Fruit fly (Drosophila melanogaster) whole organism, embryonic: ENCODE data around the gene Rpn12.
A peak's percentile ranks its signal among the peaks of the same experiment; 100 is the strongest.

ENCODE experiments used
- Aef1 ChIP-seq: fragments of 200-800 bp; sonication (Bioruptor generic); IDR thresholded peaks from 3 replicates; pipeline ENCODE4 v1.3.6; 2022; ENCODE audit warnings: missing biosample characterization, missing genetic modification characterization
- CG10959 ChIP-seq: fragments of 200-800 bp; sonication (Bioruptor generic); IDR thresholded peaks from 2 replicates; pipeline ENCODE4 v1.3.6; 2022; ENCODE audit warnings: missing biosample characterization, missing genetic modification characterization
- CG12219 ChIP-seq: fragments of 200-800 bp; sonication (Bioruptor generic); optimal IDR thresholded peaks from 3 replicates; lab custom pipeline; 2018; ENCODE audit warnings: missing biosample characterization, mild to moderate bottlenecking, missing genetic modification characterization
- CG12769 ChIP-seq: fragments of 200-800 bp; sonication (Bioruptor generic); optimal IDR thresholded peaks from 2 replicates; lab custom pipeline; 2019; ENCODE audit warnings: missing biosample characterization, mild to moderate bottlenecking, missing genetic modification characterization, moderate library complexity
- CG14710 ChIP-seq: fragments of 200-800 bp; sonication (Bioruptor generic); optimal IDR thresholded peaks from 3 replicates; lab custom pipeline; 2019; ENCODE audit warnings: missing biosample characterization, mild to moderate bottlenecking, missing genetic modification characterization, moderate library complexity
- CG17829 ChIP-seq: fragments of 200-800 bp; optimal IDR thresholded peaks from 2 replicates; lab custom pipeline; 2019; ENCODE audit warnings: missing biosample characterization, mild to moderate bottlenecking, missing genetic modification characterization, moderate library complexity
- CG1792 ChIP-seq: fragments of 200-800 bp; sonication (Bioruptor generic); optimal IDR thresholded peaks from 2 replicates; lab custom pipeline; 2016; ENCODE audit warnings: missing biosample characterization, missing genetic modification characterization
- CG18764 ChIP-seq: fragments of 200-800 bp; sonication (Bioruptor generic); optimal IDR thresholded peaks from 3 replicates; lab custom pipeline; 2016; ENCODE audit warnings: missing biosample characterization, missing genetic modification characterization
- CG2712 ChIP-seq: fragments of 200-800 bp; optimal IDR thresholded peaks from 3 replicates; lab custom pipeline; 2019; ENCODE audit warnings: missing biosample characterization, mild to moderate bottlenecking, missing genetic modification characterization, moderate library complexity
- CG2875 ChIP-seq: fragments of 200-800 bp; sonication (Bioruptor generic); optimal IDR thresholded peaks from 2 replicates; lab custom pipeline; 2017; ENCODE audit warnings: missing biosample characterization, mild to moderate bottlenecking, missing genetic modification characterization, missing genetic modification reagents
- CG32532 ChIP-seq: fragments of 200-800 bp; sonication (Bioruptor generic); IDR thresholded peaks from 2 replicates; pipeline ENCODE4 v1.3.6; 2022; ENCODE audit warnings: missing biosample characterization, missing genetic modification characterization
- CG32767 ChIP-seq: fragments of 200-800 bp; sonication (Bioruptor generic); IDR thresholded peaks from 2 replicates; pipeline ENCODE4 v1.3.6; 2022; ENCODE audit warnings: missing biosample characterization, missing genetic modification characterization
- CG3847 ChIP-seq: fragments of 200-800 bp; sonication (Bioruptor generic); IDR thresholded peaks from 2 replicates; pipeline ENCODE4 v1.3.6; 2022; ENCODE audit warnings: missing biosample characterization, missing genetic modification characterization
- CG4730 ChIP-seq: fragments of 200-800 bp; sonication (Bioruptor generic); IDR thresholded peaks from 2 replicates; pipeline ENCODE4 v1.3.6; 2022; ENCODE audit warnings: missing biosample characterization, missing genetic modification characterization
- CG6272 ChIP-seq: fragments of 200-800 bp; sonication (Bioruptor generic); IDR thresholded peaks from 2 replicates; pipeline ENCODE4 v1.3.6; 2022; ENCODE audit warnings: missing biosample characterization, missing genetic modification characterization
- CG6791 ChIP-seq: fragments of 200-800 bp; sonication (Bioruptor generic); IDR thresholded peaks from 3 replicates; pipeline ENCODE4 v1.3.6; 2022; ENCODE audit warnings: missing biosample characterization, missing genetic modification characterization; ENCODE audit not compliant: partially characterized antibody
- CG7745 ChIP-seq: fragments of 200-800 bp; sonication (Bioruptor generic); optimal IDR thresholded peaks from 2 replicates; lab custom pipeline; 2018; ENCODE audit warnings: missing biosample characterization, mild to moderate bottlenecking, missing genetic modification characterization, moderate library complexity
- CG9437 ChIP-seq: fragments of 200-800 bp; sonication (Bioruptor generic); optimal IDR thresholded peaks from 2 replicates; lab custom pipeline; 2018; ENCODE audit warnings: missing biosample characterization, mild to moderate bottlenecking, missing genetic modification characterization
- CG9727 ChIP-seq: fragments of 200-800 bp; sonication (Bioruptor generic); optimal IDR thresholded peaks from 3 replicates; lab custom pipeline; 2017; ENCODE audit warnings: missing biosample characterization, mild to moderate bottlenecking, missing genetic modification characterization
- Dip2 ChIP-seq: fragments of 200-800 bp; sonication (Bioruptor generic); IDR thresholded peaks from 2 replicates; pipeline ENCODE4 v1.3.6; 2022; ENCODE audit warnings: missing biosample characterization, missing genetic modification characterization
- E2f2 ChIP-seq: fragments of 200-800 bp; sonication (Bioruptor generic); IDR thresholded peaks from 2 replicates; pipeline ENCODE4 v1.3.6; 2022; ENCODE audit warnings: missing biosample characterization, missing genetic modification characterization
- Hr78 ChIP-seq, 2 experiments: fragments of 200-800 bp in 1 of 2; fragments of >200 bp in 1 of 2; sonication (Bioruptor generic) in 1 of 2; optimal IDR thresholded peaks; 2 replicates each; lab custom pipeline; 2017 to 2019; ENCODE audit warnings: missing biosample characterization in 2 of 2, missing genetic modification characterization in 2 of 2, mild to moderate bottlenecking in 1 of 2, moderate library complexity in 1 of 2
- Jarid2 ChIP-seq: fragments of 200-800 bp; sonication (Bioruptor generic); optimal IDR thresholded peaks from 3 replicates; lab custom pipeline; 2017; ENCODE audit warnings: mild to moderate bottlenecking, missing biosample characterization, missing genetic modification reagents, missing genetic modification characterization
- Mrtf ChIP-seq: fragments of 200-800 bp; sonication (Bioruptor generic); IDR thresholded peaks from 3 replicates; pipeline ENCODE4 v1.3.6; 2022; ENCODE audit warnings: missing biosample characterization, missing genetic modification characterization
- NC2β ChIP-seq: fragments of 200-800 bp; sonication (Bioruptor generic); optimal IDR thresholded peaks from 2 replicates; lab custom pipeline; 2016; ENCODE audit warnings: missing biosample characterization, missing genetic modification characterization
- Nf-YB ChIP-seq: fragments of 200-800 bp; sonication (Bioruptor generic); optimal IDR thresholded peaks from 3 replicates; lab custom pipeline; 2019; ENCODE audit warnings: missing biosample characterization, mild to moderate bottlenecking, missing genetic modification characterization, moderate library complexity
- Ssrp ChIP-seq: fragments of 200-800 bp; sonication (Bioruptor generic); optimal IDR thresholded peaks from 2 replicates; lab custom pipeline; 2018; ENCODE audit warnings: missing biosample characterization, mild to moderate bottlenecking, missing genetic modification characterization, moderate library complexity
- bigmax ChIP-seq: fragments of 200-800 bp; sonication (Bioruptor generic); optimal IDR thresholded peaks from 2 replicates; lab custom pipeline; 2018; ENCODE audit warnings: missing biosample characterization, mild to moderate bottlenecking, missing genetic modification characterization
- btn ChIP-seq: fragments of 200-800 bp; sonication (Bioruptor generic); optimal IDR thresholded peaks from 2 replicates; lab custom pipeline; 2016; ENCODE audit warnings: missing biosample characterization, missing genetic modification characterization
- cato ChIP-seq: fragments of 200-800 bp; sonication (Bioruptor generic); optimal IDR thresholded peaks from 2 replicates; lab custom pipeline; 2016; ENCODE audit warnings: missing biosample characterization, missing genetic modification characterization, borderline replicate concordance
- corto ChIP-seq: fragments of 200-800 bp; sonication (Bioruptor generic); optimal IDR thresholded peaks from 2 replicates; lab custom pipeline; 2016; ENCODE audit warnings: missing biosample characterization, mild to moderate bottlenecking, missing genetic modification characterization, moderate library complexity
- crp ChIP-seq, 2 experiments: fragments of 200-800 bp; sonication (Bioruptor generic); optimal IDR thresholded peaks; 2 replicates in 1 of 2; 3 replicates in 1 of 2; lab custom pipeline; 2017; ENCODE audit warnings: missing biosample characterization in 2 of 2, missing genetic modification characterization in 2 of 2, mild to moderate bottlenecking in 1 of 2, moderate library complexity in 1 of 2
- dan ChIP-seq: fragments of 200-800 bp; sonication (Bioruptor generic); IDR thresholded peaks from 2 replicates; pipeline ENCODE4 v1.3.6; 2022; ENCODE audit warnings: missing biosample characterization, missing genetic modification characterization
- dmrt99B ChIP-seq: fragments of 200-800 bp; sonication (Bioruptor generic); optimal IDR thresholded peaks from 2 replicates; lab custom pipeline; 2018; ENCODE audit warnings: missing biosample characterization, mild to moderate bottlenecking, missing genetic modification characterization, moderate library complexity
- gfzf ChIP-seq: fragments of 200-800 bp; sonication (Bioruptor generic); optimal IDR thresholded peaks from 2 replicates; lab custom pipeline; 2016; ENCODE audit warnings: missing biosample characterization, mild to moderate bottlenecking, missing genetic modification characterization, moderate library complexity
- gsb-n ChIP-seq: fragments of 200-800 bp; sonication (Bioruptor generic); optimal IDR thresholded peaks from 3 replicates; lab custom pipeline; 2018; ENCODE audit warnings: missing biosample characterization, mild to moderate bottlenecking, missing genetic modification characterization
- hkb ChIP-seq, 2 experiments: fragments of 200-800 bp in 1 of 2; fragments of >200 bp in 1 of 2; sonication (Bioruptor generic) in 1 of 2; IDR thresholded peaks in 1 of 2; optimal IDR thresholded peaks in 1 of 2; 2 replicates each; pipeline versions ENCODE4 v1.3.6 to Lab custom; 2017 to 2022; ENCODE audit warnings: missing biosample characterization in 1 of 2, missing genetic modification characterization in 1 of 2
- hth ChIP-seq: fragments of >200 bp; optimal IDR thresholded peaks from 2 replicates; lab custom pipeline; 2017; ENCODE audit warnings: inconsistent platforms
- jumu ChIP-seq: fragments of 200-800 bp; sonication (Bioruptor generic); optimal IDR thresholded peaks from 3 replicates; lab custom pipeline; 2016; ENCODE audit warnings: missing biosample characterization, missing genetic modification characterization
- lmd ChIP-seq: fragments of 200-800 bp; sonication (Bioruptor generic); IDR thresholded peaks from 2 replicates; pipeline ENCODE4 v1.3.6; 2022; ENCODE audit warnings: missing biosample characterization, missing genetic modification characterization
- lola ChIP-seq, 3 experiments: fragments of >200 bp in 2 of 3; fragments of 200-800 bp in 1 of 3; sonication (Bioruptor generic) in 1 of 3; optimal IDR thresholded peaks; 2 replicates each; lab custom pipeline; 2017 to 2019; ENCODE audit warnings: missing biosample characterization in 3 of 3, missing genetic modification characterization in 3 of 3, mild to moderate bottlenecking in 1 of 3, moderate library complexity in 1 of 3
- p53 ChIP-seq: fragments of 200-800 bp; sonication (Bioruptor generic); optimal IDR thresholded peaks from 2 replicates; lab custom pipeline; 2016; ENCODE audit warnings: missing biosample characterization, missing genetic modification characterization
- pnt ChIP-seq: fragments of 200-800 bp; sonication (Bioruptor generic); optimal IDR thresholded peaks from 3 replicates; lab custom pipeline; 2016; ENCODE audit warnings: missing biosample characterization, missing genetic modification characterization
- sc ChIP-seq, 3 experiments: fragments of >200 bp in 2 of 3; fragments of 200-800 bp in 1 of 3; sonication (Bioruptor generic) in 1 of 3; optimal IDR thresholded peaks; 2 replicates in 2 of 3; 3 replicates in 1 of 3; lab custom pipeline; 2017; ENCODE audit warnings: mild to moderate bottlenecking in 1 of 3, missing biosample characterization in 1 of 3, missing genetic modification characterization in 1 of 3, missing genetic modification reagents in 1 of 3
- sens-2 ChIP-seq: fragments of 200-800 bp; sonication (Bioruptor generic); IDR thresholded peaks from 2 replicates; pipeline ENCODE4 v1.3.6; 2022; ENCODE audit warnings: missing biosample characterization, missing genetic modification characterization
- so ChIP-seq: fragments of 200-800 bp; sonication (Bioruptor generic); IDR thresholded peaks from 3 replicates; pipeline ENCODE4 v1.3.6; 2022; ENCODE audit warnings: missing biosample characterization, missing genetic modification characterization
- stc ChIP-seq: fragments of 200-800 bp; sonication (Bioruptor generic); IDR thresholded peaks from 2 replicates; pipeline ENCODE4 v1.3.6; 2022; ENCODE audit warnings: missing biosample characterization, missing genetic modification characterization
- wek ChIP-seq: fragments of 200-800 bp; sonication (Bioruptor generic); optimal IDR thresholded peaks from 3 replicates; lab custom pipeline; 2018; ENCODE audit warnings: missing biosample characterization, mild to moderate bottlenecking, missing genetic modification characterization, moderate library complexity
- zen2 ChIP-seq: fragments of 200-800 bp; sonication (Bioruptor generic); IDR thresholded peaks from 3 replicates; pipeline ENCODE4 v1.3.6; 2022; ENCODE audit warnings: missing biosample characterization, missing genetic modification characterization; ENCODE audit not compliant: partially characterized antibody

The Rpn12 gene

DNA sequence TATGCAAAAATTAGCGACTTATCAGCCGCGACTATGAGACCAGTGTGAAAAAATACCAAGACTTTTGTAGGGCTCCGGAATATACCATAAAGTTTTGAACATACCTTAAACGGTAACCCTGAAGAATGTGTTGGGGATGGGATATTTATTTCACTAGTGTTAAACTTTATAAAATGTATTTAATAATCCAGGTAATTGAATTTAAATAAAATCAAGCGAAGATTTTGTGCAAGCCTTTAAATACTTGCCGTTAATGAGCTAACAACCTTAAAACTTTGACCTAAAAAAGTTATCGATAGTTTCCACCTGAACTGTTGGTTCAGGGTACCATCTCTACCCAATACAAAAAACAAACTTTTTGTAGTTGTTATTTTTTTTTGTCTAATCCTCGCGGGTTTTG, 29.3 kb downstream of the Rpn12 start, which contains the start of gene CG4101 (continued):
- TF ChIP-seq so (GFP tag; lab: Robert Waterston, UW) (peak; percentile 71; the same call in 1 of the 3 replicates), crp (GFP tag; optimal IDR thresholded peaks at IDR 0.05; lab: Kevin White, UChicago) (peak in 1 of 2 experiments; percentile 51), Hr78 (GFP tag; optimal IDR thresholded peaks at IDR 0.05; lab: Kevin White, UChicago) (no peak), Aef1 (GFP tag; lab: Robert Waterston, UW) (peak; percentile 80), lmd (GFP tag; lab: Robert Waterston, UW) (peak; percentile 75), CG1792 (GFP tag; lab: Kevin White, UChicago) (peak; percentile 33), bigmax (GFP tag; lab: Kevin White, UChicago) (no peak), CG6272 (GFP tag; lab: Robert Waterston, UW) (peak; percentile 77), CG14710 (peak; percentile 87), wek (GFP tag; lab: Kevin White, UChicago) (no peak), CG3847 (peak; percentile 86), E2f2 (GFP tag; lab: Robert Waterston, UW) (peak; percentile 65; the same call in 1 of the 2 replicates), CG9727 (GFP tag; lab: Kevin White, UChicago) (peak; percentile 72), cato (GFP tag; lab: Kevin White, UChicago) (peak; percentile 35), CG2875 (peak; percentile 11), CG6791 (GFP tag; lab: Robert Waterston, UW) (peak; percentile 52; the same call in 1 of the 3 replicates), gsb-n (tag; lab: Kevin White, UChicago) (peak; percentile 60), zen2 (GFP tag; lab: Robert Waterston, UW) (peak; percentile 73; the same call in 1 of the 3 replicates), gfzf (peak; percentile 72), CG32767 (GFP tag; lab: Robert Waterston, UW) (peak; percentile 77), CG9437 (GFP tag; lab: Kevin White, UChicago) (peak; percentile 37), p53 (GFP tag; lab: Kevin White, UChicago) (peak; percentile 0), hkb (optimal IDR thresholded peaks at IDR 0.05; lab: Kevin White, UChicago) (peak; percentile 42), hkb (GFP tag; IDR thresholded peaks at IDR 0.05; lab: Robert Waterston, UW) (peak; percentile 71), lola (GFP tag; optimal IDR thresholded peaks at IDR 0.05; lab: Kevin White, UChicago) (peak in 1 of 3 experiments; percentile 73), pnt (GFP tag; lab: Kevin White, UChicago) (peak; percentile 66), CG7745 (tag; lab: Kevin White, UChicago) (no peak), NC2β (GFP tag; lab: Kevin White, UChicago) (peak; percentile 73), jumu (GFP tag; lab: Kevin White, UChicago) (peak; percentile 58), CG17829 (tag; lab: Kevin White, UChicago) (peak; percentile 76), CG12219 (GFP tag; lab: Kevin White, UChicago) (peak; percentile 64), CG2712 (tag; lab: Kevin White, UChicago) (peak; percentile 87), CG18764 (GFP tag; lab: Kevin White, UChicago) (peak; percentile 52), sens-2 (GFP tag; lab: Robert Waterston, UW) (peak; percentile 60; the same call in 1 of the 2 replicates), dmrt99B (tag; lab: Kevin White, UChicago) (peak; percentile 72), btn (no peak), CG12769 (tag; lab: Kevin White, UChicago) (peak; percentile 75), CG32532 (GFP tag; lab: Robert Waterston, UW) (peak; percentile 84), Jarid2 (GFP tag; lab: Kevin White, UChicago) (no peak), hth (lab: Kevin White, UChicago) (no peak), sc (optimal IDR thresholded peaks at IDR 0.05; lab: Kevin White, UChicago) (no peak), sc (GFP tag; optimal IDR thresholded peaks at IDR 0.05; lab: Kevin White, UChicago) (no peak), CG10959 (GFP tag; lab: Robert Waterston, UW) (peak; percentile 44), Nf-YB (GFP tag; lab: Kevin White, UChicago) (peak; percentile 39), Mrtf (peak; percentile 68), Dip2 (no peak), Ssrp (tag; lab: Kevin White, UChicago) (peak; percentile 75), corto (GFP tag; lab: Kevin White, UChicago) (peak; percentile 50), stc (GFP tag; lab: Robert Waterston, UW) (0 out of 2 replicates have a peak, but pooled peaks have one; percentile 28), dan (GFP tag; lab: Robert Waterston, UW) (no peak), CG4730 (GFP tag; lab: Robert Waterston, UW) (peak; percentile 62)
